Worm (Caenorhabditis elegans): ENCODE measurements around the gene ugt-47.
A peak's percentile ranks its signal among the peaks of the same experiment; 100 is the strongest.

ugt-47 gene

DNA sequence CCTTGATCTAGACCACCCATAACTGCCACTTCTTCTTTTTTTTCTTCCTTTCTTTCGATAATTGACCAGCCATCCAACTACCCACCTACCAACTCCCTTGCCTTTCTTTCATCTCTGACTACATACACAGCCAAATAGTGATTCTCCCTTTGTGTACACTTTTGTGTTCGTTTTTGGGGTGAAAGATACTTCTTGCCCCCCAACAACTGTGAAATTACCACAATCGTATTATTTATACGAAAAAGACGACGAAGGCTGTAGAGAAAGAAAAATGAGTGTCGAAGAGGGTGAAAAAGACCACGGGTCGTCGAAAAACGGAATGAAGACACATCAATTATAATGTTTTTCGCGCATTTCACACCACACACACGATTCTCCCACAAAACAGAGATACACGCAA, 51.9 kb downstream of the ugt-47 start:
- peak; percentile 55 for TF ChIP-seq nhr-25 (tag; optimal IDR thresholded peaks at IDR 0.05)
- TF ChIP-seq unc-62 (GFP tag; optimal IDR thresholded peaks at IDR 0.05), result no peak
- peak; percentile 21 for TF ChIP-seq pha-4 (tag; optimal IDR thresholded peaks at IDR 0.05)
- TF ChIP-seq nfya-1 (tag; optimal IDR thresholded peaks at IDR 0.05; ENCODE audit: insufficient read depth), result peak; percentile 17

Data from whole organism, L3 larva.